Worm (Caenorhabditis elegans): Measurements from ENCODE around the gene Y116A8A.6.
"Not testable (repeated sequence)": the region's sequence is repeated elsewhere in the genome, so short reads cannot be mapped to it uniquely, and the experiment has no call there.

Y116A8A.6 gene

ce11 chrIV:16863431-16863895 is 34.9 kb upstream of the Y116A8A.6 start, which contains the start of the genes mel-46 and lsy-13 (continued):
- TF ChIP-seq che-1 (tag; optimal IDR thresholded peaks at IDR 0.05) (peak; percentile 58), hlh-30 (tag; optimal IDR thresholded peaks at IDR 0.05; ENCODE audit: insufficient read depth) (no peak), hlh-8 (tag; optimal IDR thresholded peaks at IDR 0.05) (peak; percentile 20), madf-2 (tag; optimal IDR thresholded peaks at IDR 0.05) (peak; percentile 9), unc-3 (GFP tag; conservative IDR thresholded peaks at IDR 0.05) (0 out of 2 replicates have a peak, but pooled peaks have one; percentile 19), unc-3 (tag; optimal IDR thresholded peaks at IDR 0.05) (peak; percentile 9), ceh-6 (GFP tag; optimal IDR thresholded peaks at IDR 0.05) (no peak), ama-1 (optimal IDR thresholded peaks at IDR 0.05) (no peak), elt-2 (tag; optimal IDR thresholded peaks at IDR 0.05) (peak; percentile 81), ceh-24 (tag; optimal IDR thresholded peaks at IDR 0.05) (no peak), ceh-9 (tag; optimal IDR thresholded peaks at IDR 0.05) (no peak), K02D7.2 (tag; optimal IDR thresholded peaks at IDR 0.05) (peak; percentile 55), ceh-22 (tag; optimal IDR thresholded peaks at IDR 0.05) (no peak), ahr-1 (tag; optimal IDR thresholded peaks at IDR 0.05) (peak; percentile 47), ceh-14 (tag; optimal IDR thresholded peaks at IDR 0.05) (peak; percentile 79), zip-5 (tag; optimal IDR thresholded peaks at IDR 0.05) (peak; percentile 12)

DNA sequence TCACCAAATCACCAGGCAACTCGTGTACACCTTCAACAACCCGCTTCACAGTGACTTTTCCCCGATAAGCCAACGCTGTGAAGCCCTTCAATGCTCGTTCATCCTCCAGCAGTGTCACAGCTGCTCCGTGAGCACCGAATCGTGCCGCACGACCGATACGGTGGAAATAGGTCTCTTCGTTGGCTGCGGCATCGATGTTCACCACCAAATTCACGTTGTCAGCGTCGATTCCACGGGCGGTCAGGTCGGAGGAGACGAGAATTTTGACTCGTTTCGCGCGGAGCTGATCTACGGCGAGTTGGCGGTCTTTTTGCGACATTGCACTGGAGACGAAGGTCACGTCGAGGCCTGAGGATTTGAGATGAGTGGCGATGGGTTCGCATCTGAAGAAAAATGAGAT is 32.1 kb upstream of the Y116A8A.6 start:
- TF ChIP-seq sox-4 (tag; optimal IDR thresholded peaks at IDR 0.05) (no peak), ref-2 (tag; optimal IDR thresholded peaks at IDR 0.05) (no peak), pha-2 (tag; optimal IDR thresholded peaks at IDR 0.05) (no peak), ahr-1 (tag; optimal IDR thresholded peaks at IDR 0.05) (no peak), hlh-15 (tag; optimal IDR thresholded peaks at IDR 0.05) (no peak), sox-2 (GFP tag; IDR thresholded peaks at IDR 0.05) (no peak), fkh-6 (tag; optimal IDR thresholded peaks at IDR 0.05) (no peak), ceh-45 (GFP tag; IDR thresholded peaks at IDR 0.05) (no peak)

ce11 chrIV:16854790-16855189 is 26.2 kb upstream of the Y116A8A.6 start, which contains the start of gene map-2:
map-2 (minus strand) TSS chrIV:16854890.
- TF ChIP-seq nhr-232 (tag; optimal IDR thresholded peaks at IDR 0.05): no peak
- TF ChIP-seq sox-4 (tag; optimal IDR thresholded peaks at IDR 0.05): no peak

ce11 chrIV:16845376-16845775 is 16.8 kb upstream of the Y116A8A.6 start:
- TF ChIP-seq ceh-18 (tag; optimal IDR thresholded peaks at IDR 0.05): peak; percentile 4

DNA sequence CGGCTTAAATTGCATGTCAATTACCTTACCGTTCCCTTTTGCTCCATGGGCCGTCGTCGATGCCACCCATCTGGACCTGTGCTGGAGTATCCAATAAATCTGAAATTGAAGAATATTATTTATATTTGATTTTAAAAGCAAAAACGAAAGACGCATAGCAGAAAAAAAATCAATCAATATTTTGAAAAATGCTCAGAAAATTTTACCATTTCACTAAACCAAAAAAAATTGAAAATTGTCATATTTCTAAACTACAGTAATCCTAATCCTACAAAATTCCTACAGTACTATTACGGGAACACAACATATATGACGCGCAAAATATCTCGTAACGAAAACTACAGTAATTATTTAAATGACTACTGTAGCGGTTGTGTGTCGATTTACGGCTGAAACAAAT is 14.3 kb upstream of the Y116A8A.6 start, which contains the start of gene Y116A8A.150:
Y116A8A.150 (minus strand) TSS at position 101 of the 400 bp plus-strand sequence.
- not testable (repeated sequence) for TF ChIP-seq T23F11.4 (GFP tag; optimal IDR thresholded peaks at IDR 0.05); sox-4 (tag; optimal IDR thresholded peaks at IDR 0.05); unc-42 (tag; optimal IDR thresholded peaks at IDR 0.05)

ce11 chrIV:16831366-16831765 is 2.8 kb upstream of the Y116A8A.6 start, which contains the start of gene clec-194:
clec-194 (plus strand) TSS chrIV:16831666.
- TF ChIP-seq ceh-31 (tag; optimal IDR thresholded peaks at IDR 0.05) (no peak), F13H6.1 (tag; optimal IDR thresholded peaks at IDR 0.05) (no peak), ceh-2 (tag; optimal IDR thresholded peaks at IDR 0.05) (no peak), syd-9 (tag; optimal IDR thresholded peaks at IDR 0.05) (no peak), unc-3 (GFP tag; conservative IDR thresholded peaks at IDR 0.05) (no peak), unc-3 (tag; optimal IDR thresholded peaks at IDR 0.05) (no peak), unc-55 (GFP tag; optimal IDR thresholded peaks at IDR 0.05) (no peak), nhr-11 (tag; optimal IDR thresholded peaks at IDR 0.05) (no peak), fkh-6 (tag; optimal IDR thresholded peaks at IDR 0.05) (no peak), ama-1 (optimal IDR thresholded peaks at IDR 0.05) (no peak), hlh-15 (tag; optimal IDR thresholded peaks at IDR 0.05) (no peak), C08G9.2 (tag; optimal IDR thresholded peaks at IDR 0.05) (no peak), odd-2 (tag; optimal IDR thresholded peaks at IDR 0.05) (no peak), sdc-2 (tag; optimal IDR thresholded peaks at IDR 0.05) (no peak), nfya-1 (tag; optimal IDR thresholded peaks at IDR 0.05) (no peak), ceh-34 (tag; optimal IDR thresholded peaks at IDR 0.05) (no peak), K09A11.1 (tag; optimal IDR thresholded peaks at IDR 0.05; ENCODE audit: insufficient read depth) (no peak), pqm-1 (tag; optimal IDR thresholded peaks at IDR 0.05) (no peak), unc-86 (tag; optimal IDR thresholded peaks at IDR 0.05) (no peak), rnt-1 (tag; optimal IDR thresholded peaks at IDR 0.05) (no peak)
